Worm (Caenorhabditis elegans): ENCODE results near the gene nob-1.

nob-1 gene

DNA sequence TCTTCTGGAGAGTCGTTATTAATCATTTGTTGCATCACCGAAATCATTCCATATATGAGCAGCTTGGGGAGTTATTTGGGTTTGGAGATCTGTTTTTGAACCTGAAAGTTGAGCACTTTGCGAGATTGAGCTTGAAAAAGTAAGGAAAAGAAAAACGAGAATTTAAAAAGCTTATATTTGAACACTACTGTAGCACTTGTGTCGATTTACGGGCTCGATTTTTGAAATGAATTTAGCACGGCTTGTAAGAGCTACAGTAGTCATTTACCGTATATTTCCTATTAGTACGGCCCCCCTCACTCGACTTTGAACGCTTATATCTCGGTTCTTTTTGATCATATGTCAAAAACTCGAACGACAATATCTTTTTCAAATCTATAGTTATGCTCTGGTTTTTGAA is at the start of gene nob-1:
TSS of gene nob-1 (minus strand) at position 101 of the 400 bp plus-strand sequence.
- TF ChIP-seq him-1 (tag; optimal IDR thresholded peaks at IDR 0.05): no peak
- TF ChIP-seq dao-5 (tag; optimal IDR thresholded peaks at IDR 0.05): no peak
- TF ChIP-seq W03F9.2 (tag; optimal IDR thresholded peaks at IDR 0.05): no peak

DNA sequence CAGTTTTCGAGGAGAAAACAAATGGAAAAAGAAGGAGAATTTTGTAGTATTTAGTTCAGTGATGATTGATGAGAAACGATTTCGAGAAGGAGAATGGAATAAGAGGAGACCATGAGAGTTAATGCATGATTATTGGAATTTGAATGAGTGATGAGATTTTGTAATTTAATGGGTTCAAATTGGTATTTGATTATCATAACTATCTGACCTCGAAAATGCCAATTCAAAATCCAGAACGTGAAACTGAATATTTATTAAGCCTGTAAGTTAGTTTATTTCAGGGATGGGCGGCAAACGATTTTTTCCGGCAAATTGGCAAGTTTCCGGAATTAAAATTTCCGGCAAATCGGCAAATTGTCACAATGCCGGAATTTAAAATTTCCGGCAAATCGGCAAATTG is 49.0 kb upstream of the nob-1 start:
- TF ChIP-seq W03F9.2 (tag; optimal IDR thresholded peaks at IDR 0.05): no peak
- TF ChIP-seq dao-5 (tag; optimal IDR thresholded peaks at IDR 0.05): no peak
- no peak for TF ChIP-seq him-1 (tag; optimal IDR thresholded peaks at IDR 0.05)

DNA sequence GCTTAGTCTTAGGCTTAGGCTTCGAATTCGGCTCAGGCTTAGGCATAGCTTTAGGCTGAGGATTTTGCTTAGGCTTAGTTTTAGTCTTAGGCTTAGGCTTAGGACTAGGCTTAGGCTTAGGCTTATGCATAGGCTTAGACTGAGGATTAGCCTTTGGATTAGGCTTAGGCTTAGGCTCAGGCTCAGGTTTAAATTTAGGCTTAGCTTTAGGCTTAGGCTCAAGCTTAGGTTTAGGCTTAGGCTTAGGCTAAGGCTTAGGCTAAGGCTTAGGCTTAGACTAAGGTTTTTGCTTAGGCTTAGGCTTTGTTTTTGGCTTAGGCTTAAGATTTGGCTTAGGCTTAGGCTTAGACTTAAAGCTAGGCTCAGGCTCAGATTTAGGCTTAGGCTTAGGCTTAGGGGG is 47.6 kb upstream of the nob-1 start:
- no peak for TF ChIP-seq W03F9.2 (tag; optimal IDR thresholded peaks at IDR 0.05)
- no peak for TF ChIP-seq him-1 (tag; optimal IDR thresholded peaks at IDR 0.05)
- no peak for TF ChIP-seq dao-5 (tag; optimal IDR thresholded peaks at IDR 0.05)

DNA sequence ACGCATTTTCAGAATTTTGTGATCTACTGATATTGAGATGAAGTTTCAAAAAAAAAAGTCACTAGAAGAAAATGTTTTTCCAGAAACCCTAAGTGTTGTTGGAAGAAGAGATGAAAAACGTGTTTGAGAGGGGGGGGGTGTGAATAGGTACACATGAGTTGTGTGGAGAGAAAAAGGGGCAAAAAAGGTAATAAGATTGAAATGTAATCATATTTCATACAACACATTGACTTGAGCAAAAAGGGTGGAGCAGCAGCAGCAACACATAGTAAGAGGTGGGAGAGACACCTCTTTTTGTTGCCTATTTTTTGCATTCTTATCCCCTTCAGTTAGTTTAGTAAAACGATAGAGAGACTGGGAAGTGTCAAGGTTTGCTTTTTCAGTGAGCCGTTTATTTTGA is 46.7 kb upstream of the nob-1 start:
- no peak for TF ChIP-seq him-1 (tag; optimal IDR thresholded peaks at IDR 0.05)
- no peak for TF ChIP-seq W03F9.2 (tag; optimal IDR thresholded peaks at IDR 0.05)
- no peak for TF ChIP-seq dao-5 (tag; optimal IDR thresholded peaks at IDR 0.05)

DNA sequence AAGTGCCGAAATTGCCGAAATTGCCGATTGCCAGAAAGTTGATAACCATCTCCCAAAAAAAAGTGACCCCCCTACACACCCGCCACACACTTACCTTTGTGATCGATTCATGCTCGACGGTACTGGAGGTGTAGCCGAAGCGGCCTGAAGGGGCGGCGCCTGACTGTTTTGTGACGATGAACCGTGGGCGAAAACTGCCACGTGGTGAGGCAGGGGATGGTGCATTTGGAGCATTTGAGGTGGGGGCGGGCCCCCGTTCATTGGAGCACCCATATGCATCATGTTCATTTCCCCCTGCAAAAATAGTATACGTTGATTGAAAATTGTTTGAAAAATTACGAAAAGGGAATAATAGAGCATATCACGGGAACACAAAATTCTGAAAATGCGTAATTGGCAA is 45.9 kb upstream of the nob-1 start, which contains the start of gene Y75B8A.6:
TSS of gene Y75B8A.6 (minus strand) at position 292 of the 400 bp plus-strand sequence.
- TF ChIP-seq him-1 (tag; optimal IDR thresholded peaks at IDR 0.05) (no peak), dao-5 (tag; optimal IDR thresholded peaks at IDR 0.05) (no peak), W03F9.2 (tag; optimal IDR thresholded peaks at IDR 0.05) (no peak)

DNA sequence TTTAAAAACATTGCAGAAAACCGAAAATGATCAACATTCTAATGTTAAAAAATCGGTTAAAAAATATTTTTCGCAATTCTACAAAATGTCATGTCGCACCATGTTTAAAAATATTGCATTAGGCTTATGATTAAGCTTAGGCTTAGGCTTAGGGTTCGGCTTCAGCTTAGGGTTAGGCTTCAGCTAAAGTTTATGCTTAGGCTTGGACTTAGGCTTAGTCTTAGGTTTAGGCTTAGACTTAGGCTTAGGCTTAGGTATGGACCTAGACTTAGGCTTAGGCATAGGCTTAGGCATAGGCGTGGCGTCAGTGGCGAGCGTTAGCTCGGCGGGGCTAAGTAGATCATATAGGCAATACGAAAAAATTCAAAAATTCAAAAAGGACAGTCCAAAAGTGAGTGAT is 40.3 kb upstream of the nob-1 start:
- TF ChIP-seq W03F9.2 (tag; optimal IDR thresholded peaks at IDR 0.05): no peak
- TF ChIP-seq him-1 (tag; optimal IDR thresholded peaks at IDR 0.05): no peak
- no peak for TF ChIP-seq dao-5 (tag; optimal IDR thresholded peaks at IDR 0.05)

DNA sequence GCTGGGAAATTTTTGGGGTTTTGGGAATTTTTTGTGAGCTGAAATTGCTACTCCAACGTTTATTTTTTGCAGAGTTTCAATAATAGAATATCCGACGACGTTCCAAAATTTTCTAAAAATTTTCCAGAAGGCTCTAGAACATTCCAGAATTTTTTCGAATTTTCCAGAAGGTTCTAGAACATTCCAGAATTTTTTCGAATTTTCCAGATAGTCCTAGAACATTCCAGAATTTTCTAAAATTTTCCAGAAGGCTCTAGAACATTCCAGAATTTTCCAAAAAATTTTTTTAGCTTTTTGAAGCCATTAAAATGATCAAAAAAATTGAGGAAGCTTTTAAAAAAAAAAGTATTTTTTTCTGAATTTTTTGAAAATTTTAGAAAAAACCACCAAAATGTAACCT is 39.3 kb upstream of the nob-1 start:
- TF ChIP-seq him-1 (tag; optimal IDR thresholded peaks at IDR 0.05): no peak
- no peak for TF ChIP-seq W03F9.2 (tag; optimal IDR thresholded peaks at IDR 0.05)
- TF ChIP-seq dao-5 (tag; optimal IDR thresholded peaks at IDR 0.05): no peak

DNA sequence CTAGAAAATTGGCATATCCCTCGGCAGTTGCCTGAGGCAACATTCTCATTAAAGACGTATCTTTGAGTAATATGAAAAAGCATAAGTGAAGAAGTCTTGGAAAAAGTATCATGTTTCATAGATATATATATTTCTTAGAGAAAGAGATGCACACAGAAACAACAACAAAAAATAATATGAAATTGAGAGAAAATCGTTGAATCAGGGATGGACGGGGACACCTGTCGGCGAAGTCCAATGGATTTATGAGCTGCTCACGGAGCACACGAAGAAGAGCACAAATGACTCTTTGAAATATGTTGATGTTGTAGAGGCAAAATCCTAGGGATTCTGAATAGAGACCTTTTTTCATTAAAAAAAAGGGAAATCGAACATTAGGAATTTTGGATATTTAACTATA is 37.1 kb upstream of the nob-1 start:
- TF ChIP-seq dao-5 (tag; optimal IDR thresholded peaks at IDR 0.05) (no peak), him-1 (tag; optimal IDR thresholded peaks at IDR 0.05) (no peak), W03F9.2 (tag; optimal IDR thresholded peaks at IDR 0.05) (no peak)

DNA sequence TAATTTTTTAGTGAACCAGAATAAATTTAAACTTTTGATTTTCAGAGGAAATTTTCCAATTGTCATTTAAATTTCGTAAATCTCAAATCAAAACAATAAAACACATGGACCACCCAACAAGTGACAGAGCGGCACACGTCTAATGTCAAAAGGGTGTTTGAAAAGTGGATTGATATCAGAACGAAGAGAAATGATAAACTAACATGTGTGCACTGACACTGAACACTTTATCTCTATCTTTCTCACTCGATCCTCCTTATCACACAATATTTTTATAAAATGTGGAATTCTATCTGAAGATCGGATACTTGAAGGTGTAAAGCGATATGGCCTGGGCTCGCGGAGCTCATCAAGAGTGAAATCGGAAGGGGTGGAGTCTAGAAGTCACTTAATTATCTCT is 35.5 kb upstream of the nob-1 start:
- TF ChIP-seq W03F9.2 (tag; optimal IDR thresholded peaks at IDR 0.05) (no peak), dao-5 (tag; optimal IDR thresholded peaks at IDR 0.05) (no peak), him-1 (tag; optimal IDR thresholded peaks at IDR 0.05) (no peak)

DNA sequence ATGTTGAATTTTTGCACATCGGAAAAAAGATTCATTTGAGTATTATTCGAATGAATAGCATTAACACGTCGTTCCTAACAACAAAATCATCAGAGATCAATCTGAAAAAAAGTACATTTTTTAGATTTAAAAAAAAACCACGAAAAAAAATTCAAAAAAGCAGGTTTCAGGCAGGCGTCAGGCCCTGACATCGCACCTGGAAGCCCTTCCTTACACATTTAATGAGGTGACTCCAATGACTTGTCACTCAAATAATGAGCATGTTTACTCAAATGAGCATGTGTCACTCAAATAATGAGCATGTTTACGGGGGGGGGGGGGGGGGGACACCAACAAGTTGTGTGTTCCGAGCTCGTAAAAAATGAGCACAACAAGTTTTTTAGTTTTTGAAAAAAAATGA is 34.3 kb upstream of the nob-1 start, which contains the start of gene lron-12:
TSS of gene lron-12 (minus strand) at position 101 of the 400 bp plus-strand sequence.
- TF ChIP-seq dao-5 (tag; optimal IDR thresholded peaks at IDR 0.05) (no peak), W03F9.2 (tag; optimal IDR thresholded peaks at IDR 0.05) (no peak), him-1 (tag; optimal IDR thresholded peaks at IDR 0.05) (no peak)

DNA sequence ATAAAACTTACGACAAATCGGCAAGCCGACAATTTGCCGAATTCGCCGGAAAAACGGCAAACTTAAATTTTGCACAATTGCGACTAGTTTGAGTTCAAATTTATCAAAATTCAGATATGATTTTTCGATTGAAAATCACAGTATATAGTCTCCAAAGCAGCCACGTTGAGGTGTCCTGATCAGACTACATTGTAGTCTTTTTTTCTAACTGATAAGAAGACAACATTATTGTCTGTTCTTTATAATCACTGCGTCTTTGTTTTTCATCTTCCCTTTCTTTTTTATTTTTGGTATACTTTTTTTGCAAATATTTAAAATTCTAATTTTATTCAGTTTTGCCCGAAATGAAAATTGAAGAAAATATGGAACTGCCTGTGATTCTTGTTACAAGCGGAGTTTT is 23.3 kb upstream of the nob-1 start, which contains the start of the genes cest-12 and lonp-2:
TSS of gene cest-12 (minus strand) at position 101 of the 400 bp plus-strand sequence.
TSS of gene lonp-2 (plus strand) at position 334 of the 400 bp plus-strand sequence.
- TF ChIP-seq W03F9.2 (tag; optimal IDR thresholded peaks at IDR 0.05) (no peak), dao-5 (tag; optimal IDR thresholded peaks at IDR 0.05) (no peak), him-1 (tag; optimal IDR thresholded peaks at IDR 0.05) (no peak)

DNA sequence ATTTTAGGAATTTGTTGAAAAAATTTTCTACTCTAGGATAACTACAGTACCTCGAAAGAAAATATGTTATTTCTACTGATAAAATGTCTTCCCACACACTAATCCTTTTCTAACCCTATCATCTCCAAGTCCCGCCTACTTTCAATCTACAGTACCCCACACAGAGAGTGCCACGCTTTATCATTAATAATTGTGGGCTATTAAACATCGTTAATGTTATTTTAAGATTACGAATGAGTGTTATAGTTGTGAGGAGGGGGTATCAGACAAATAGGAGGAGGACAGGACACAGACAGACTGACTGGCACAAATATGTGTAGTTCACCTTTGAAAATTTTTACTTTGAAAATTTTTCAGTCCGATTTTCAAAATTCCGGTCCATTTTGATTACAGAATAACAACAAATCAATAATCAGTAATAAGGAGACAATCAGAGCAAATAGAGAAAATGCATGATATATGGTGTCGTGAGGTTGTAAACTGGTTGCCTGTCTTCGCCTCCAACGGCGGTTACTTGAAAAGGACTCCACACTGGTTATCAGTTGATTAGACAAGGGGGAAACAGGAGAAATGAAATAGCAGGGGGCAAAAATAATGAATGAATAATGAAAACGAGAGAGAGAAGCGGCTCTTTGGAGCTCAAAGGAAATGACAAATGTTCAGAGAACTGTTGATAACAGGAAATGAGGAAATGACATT is 10.2 kb upstream of the nob-1 start:
- TF ChIP-seq W03F9.2 (tag; optimal IDR thresholded peaks at IDR 0.05) (no peak), dao-5 (tag; optimal IDR thresholded peaks at IDR 0.05) (no peak), him-1 (tag; optimal IDR thresholded peaks at IDR 0.05) (no peak)

DNA sequence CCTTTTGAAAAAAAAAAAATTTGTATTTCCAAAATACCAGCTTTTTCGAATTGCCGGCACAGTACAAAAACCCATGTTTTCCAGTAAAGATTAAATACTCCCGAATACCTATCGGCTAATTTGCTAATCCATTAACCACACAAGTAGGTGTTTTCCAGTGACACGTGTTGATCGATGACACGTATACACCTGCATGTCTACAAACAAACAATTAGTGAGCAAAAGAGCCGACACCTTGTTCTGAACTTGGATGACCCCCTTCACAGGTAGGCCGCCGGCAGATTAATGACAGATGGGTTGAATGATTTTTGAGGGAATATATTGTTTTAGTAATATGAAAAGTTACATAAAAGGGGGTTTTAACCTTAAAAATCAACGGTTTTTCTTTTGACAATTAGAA is 8.5 kb upstream of the nob-1 start:
- TF ChIP-seq him-1 (tag; optimal IDR thresholded peaks at IDR 0.05): no peak
- TF ChIP-seq dao-5 (tag; optimal IDR thresholded peaks at IDR 0.05): no peak
- TF ChIP-seq W03F9.2 (tag; optimal IDR thresholded peaks at IDR 0.05): no peak

DNA sequence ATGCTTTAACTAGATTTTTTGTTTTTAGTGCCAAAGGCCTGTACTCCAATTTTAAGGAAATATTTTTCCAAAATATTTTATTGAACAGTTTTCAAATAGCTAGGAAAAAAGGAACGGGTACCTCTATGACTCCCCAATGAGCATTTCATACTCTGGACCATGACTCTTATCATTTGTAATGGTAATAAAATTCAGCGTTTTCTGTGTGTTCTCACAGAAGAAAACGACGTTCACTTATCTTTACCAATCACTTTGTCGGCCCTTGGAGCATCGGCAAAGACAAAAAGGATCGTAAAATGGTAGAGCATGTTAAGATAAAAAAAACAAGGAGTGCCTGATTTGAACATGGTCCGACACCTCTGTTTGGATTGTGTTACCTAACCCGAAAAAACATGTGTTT is 3.4 kb upstream of the nob-1 start:
- TF ChIP-seq him-1 (tag; optimal IDR thresholded peaks at IDR 0.05) (no peak), W03F9.2 (tag; optimal IDR thresholded peaks at IDR 0.05) (no peak), dao-5 (tag; optimal IDR thresholded peaks at IDR 0.05) (no peak)
